Worm (Caenorhabditis elegans) whole organism, L1 larva: ENCODE data around the gene ZK1058.3.

Source experiments
- snpc-4 ChIP-seq: fragments of 150-350 bp; optimal IDR thresholded peaks from 2 replicates; lab custom pipeline; 2014; ENCODE audit warnings: missing biosample characterization, missing genetic modification characterization
- unc-98 ChIP-seq: fragments of 200-800 bp; sonication (Bioruptor generic); IDR thresholded peaks from 2 replicates; pipeline ENCODE4 v1.3.6; 2022; ENCODE audit warnings: missing genetic modification characterization, missing compliant biosample characterization

DNA sequence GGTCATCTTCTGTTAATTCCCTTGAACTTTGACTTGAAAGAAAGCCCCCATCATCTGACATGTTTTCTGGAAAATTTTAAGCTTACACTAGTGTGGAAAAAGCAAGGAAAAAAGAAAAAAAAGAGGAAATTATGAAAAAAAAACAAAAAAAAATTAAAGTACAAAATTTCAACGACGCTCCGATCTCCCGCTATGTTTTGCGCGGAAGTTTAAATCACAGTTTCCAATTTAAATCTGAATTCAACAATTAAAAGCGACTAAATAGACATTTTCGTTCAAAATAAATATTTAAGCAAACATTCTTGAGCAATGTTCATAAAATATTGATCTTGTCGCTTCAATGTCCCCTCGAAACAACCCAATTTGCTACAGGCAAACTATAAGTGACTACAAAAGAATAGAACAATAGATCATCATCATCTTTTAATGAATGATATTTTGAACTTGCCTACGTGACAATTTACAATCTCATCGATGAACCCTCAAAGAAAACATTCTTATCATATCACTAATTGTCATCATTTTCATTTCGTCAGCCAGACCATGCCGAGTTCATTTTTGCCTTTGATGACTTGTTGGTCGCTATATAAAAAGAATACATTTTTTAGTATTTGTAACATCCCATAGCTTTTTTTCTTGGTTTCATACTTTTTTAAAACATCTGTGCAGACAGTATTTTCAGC, 3.1 kb downstream of the ZK1058.3 start, which contains the start of the genes metl-6 and nit-1:
- TF ChIP-seq snpc-4 (no peak), unc-98 (GFP tag; lab: Robert Waterston, UW) (no peak)
